Fruit fly (Drosophila melanogaster): ENCODE measurements around the gene CG15011.

DNA sequence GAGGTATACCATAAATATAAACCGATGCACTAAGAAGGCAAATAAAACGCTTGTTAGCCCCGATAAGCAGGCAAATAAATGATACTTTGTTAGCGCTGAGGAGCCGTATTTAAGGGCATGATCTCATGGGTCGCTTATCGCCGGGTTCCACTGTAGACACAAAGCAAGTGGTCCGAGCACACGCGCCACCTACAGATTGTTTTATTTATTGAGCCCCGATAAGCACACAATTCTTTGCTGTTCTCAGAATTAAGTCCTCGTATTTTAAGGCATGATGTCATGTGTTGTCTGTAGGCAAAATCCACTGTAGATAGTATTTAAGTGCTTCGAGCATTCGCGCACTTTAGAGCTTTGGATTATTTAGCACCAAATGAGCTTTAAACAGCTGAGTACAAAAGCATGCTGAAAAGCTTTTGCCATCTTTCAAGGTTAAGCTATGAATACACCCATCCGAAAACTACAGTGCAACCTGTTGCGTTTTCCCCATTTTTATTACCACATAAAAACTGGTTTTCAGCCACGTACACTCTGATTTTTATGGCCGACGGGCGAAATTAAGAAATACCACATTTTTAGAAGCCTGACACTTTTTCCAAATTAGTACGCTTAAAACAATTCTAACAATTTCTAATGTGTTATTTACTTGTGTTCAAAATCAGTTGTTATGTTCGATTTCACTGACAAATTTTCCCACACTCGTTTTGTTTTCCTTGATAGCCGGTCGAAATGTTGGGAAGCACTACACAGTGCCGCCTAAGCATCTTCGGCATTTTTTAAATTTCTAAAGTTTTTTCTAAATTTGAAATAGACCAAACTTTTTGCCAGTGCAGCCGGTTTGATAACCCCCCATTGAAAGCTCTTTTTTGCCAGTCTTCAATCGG is 19.3 kb downstream of the CG15011 start, which contains the start of gene Sqor:
- no peak for TF ChIP-seq Sin3A (optimal IDR thresholded peaks at IDR 0.05)
- TF ChIP-seq Myc (optimal IDR thresholded peaks at IDR 0.05) = no peak
- no peak for TF ChIP-seq ttk (optimal IDR thresholded peaks at IDR 0.05)
- no peak for TF ChIP-seq psq (optimal IDR thresholded peaks at IDR 0.05)
